Fruit fly (Drosophila melanogaster) whole organism, prepupa: Measurements from ENCODE around the gene Rpn12.
A peak's percentile ranks its signal among the peaks of the same experiment; 100 is the strongest.

Source experiments
- CG10631 ChIP-seq: fragments of 200-800 bp; sonication (Bioruptor generic); optimal IDR thresholded peaks from 2 replicates; lab custom pipeline; 2016; ENCODE audit warnings: missing biosample characterization, missing genetic modification characterization
- CG11294 ChIP-seq: fragments of 200-800 bp; sonication (Bioruptor generic); IDR thresholded peaks from 2 replicates; pipeline ENCODE4 v1.3.6; 2022; ENCODE audit warnings: missing biosample characterization, missing genetic modification characterization
- CG11762 ChIP-seq: fragments of 200-800 bp; sonication (Bioruptor generic); optimal IDR thresholded peaks from 3 replicates; lab custom pipeline; 2016; ENCODE audit warnings: missing biosample characterization, missing genetic modification characterization; ENCODE audit not compliant: insufficient read depth
- CG15336 ChIP-seq: fragments of 200-800 bp; sonication (Bioruptor generic); IDR thresholded peaks from 2 replicates; pipeline ENCODE4 v1.3.6; 2022; ENCODE audit warnings: missing biosample characterization, missing genetic modification characterization
- CG16779 ChIP-seq: fragments of 200-800 bp; sonication (Bioruptor generic); optimal IDR thresholded peaks from 3 replicates; lab custom pipeline; 2017; ENCODE audit warnings: missing biosample characterization, mild to moderate bottlenecking, missing genetic modification characterization
- CG3032 ChIP-seq: fragments of 200-800 bp; optimal IDR thresholded peaks from 2 replicates; lab custom pipeline; 2019; ENCODE audit warnings: missing biosample characterization, mild to moderate bottlenecking, missing genetic modification characterization, moderate library complexity
- CG31627 ChIP-seq: fragments of 200-800 bp; sonication (Bioruptor generic); optimal IDR thresholded peaks from 3 replicates; lab custom pipeline; 2016; ENCODE audit warnings: missing biosample characterization, missing genetic modification characterization
- CG34406 ChIP-seq: fragments of 200-800 bp; sonication (Bioruptor generic); optimal IDR thresholded peaks from 3 replicates; lab custom pipeline; 2016; ENCODE audit warnings: missing biosample characterization, missing genetic modification characterization
- CG3919 ChIP-seq: fragments of 200-800 bp; sonication (Bioruptor generic); optimal IDR thresholded peaks from 3 replicates; lab custom pipeline; 2016; ENCODE audit warnings: missing biosample characterization, missing genetic modification characterization
- CG6854 ChIP-seq: fragments of 200-800 bp; sonication (Bioruptor generic); optimal IDR thresholded peaks from 2 replicates; lab custom pipeline; 2017; ENCODE audit warnings: missing biosample characterization, mild to moderate bottlenecking, missing genetic modification characterization
- CG8119 ChIP-seq: fragments of 200-800 bp; sonication (Bioruptor generic); IDR thresholded peaks from 3 replicates; pipeline ENCODE4 v1.3.6; 2022; ENCODE audit warnings: missing biosample characterization, missing genetic modification characterization
- CG9139 ChIP-seq: fragments of 200-800 bp; sonication (Bioruptor generic); optimal IDR thresholded peaks from 3 replicates; lab custom pipeline; 2017; ENCODE audit warnings: missing biosample characterization, mild to moderate bottlenecking, missing genetic modification characterization
- Eip75B ChIP-seq: fragments of 200-800 bp; sonication (Bioruptor generic); optimal IDR thresholded peaks from 3 replicates; lab custom pipeline; 2016; ENCODE audit warnings: missing biosample characterization, missing genetic modification characterization
- Eip78C ChIP-seq: fragments of 200-800 bp; sonication (Bioruptor generic); peaks from one replicate; lab custom pipeline; 2016; ENCODE audit warnings: missing biosample characterization, missing genetic modification characterization
- Eip93F ChIP-seq: fragments of 200-800 bp; sonication (Bioruptor generic); optimal IDR thresholded peaks from 2 replicates; lab custom pipeline; 2016; ENCODE audit warnings: missing biosample characterization, mild to moderate bottlenecking, missing genetic modification characterization
- Hr38 ChIP-seq: sonication (Bioruptor generic); optimal IDR thresholded peaks from 2 replicates; lab custom pipeline; 2016; ENCODE audit warnings: missing biosample characterization, missing genetic modification characterization
- Hr39 ChIP-seq: fragments of 200-800 bp; sonication (Bioruptor generic); optimal IDR thresholded peaks from 2 replicates; lab custom pipeline; 2016; ENCODE audit warnings: missing biosample characterization, missing genetic modification characterization
- Met ChIP-seq: fragments of 200-800 bp; sonication (Bioruptor generic); optimal IDR thresholded peaks from 3 replicates; lab custom pipeline; 2016; ENCODE audit warnings: missing biosample characterization, missing genetic modification characterization
- OdsH ChIP-seq: fragments of 200-800 bp; sonication (Bioruptor generic); optimal IDR thresholded peaks from 3 replicates; lab custom pipeline; 2016; ENCODE audit warnings: missing biosample characterization, missing genetic modification characterization
- Smox ChIP-seq: fragments of 200-800 bp; sonication (Bioruptor generic); optimal IDR thresholded peaks from 3 replicates; lab custom pipeline; 2016; ENCODE audit warnings: missing biosample characterization, missing genetic modification characterization
- Sox102F ChIP-seq: fragments of 200-800 bp; sonication (Bioruptor generic); optimal IDR thresholded peaks from 2 replicates; lab custom pipeline; 2016; ENCODE audit warnings: missing biosample characterization, mild to moderate bottlenecking, missing genetic modification characterization
- Sox14 ChIP-seq: fragments of 200-800 bp; sonication (Bioruptor generic); optimal IDR thresholded peaks from 3 replicates; lab custom pipeline; 2016; ENCODE audit warnings: missing biosample characterization, missing genetic modification characterization
- acj6 ChIP-seq: fragments of 200-800 bp; sonication (Bioruptor generic); optimal IDR thresholded peaks from 3 replicates; lab custom pipeline; 2016; ENCODE audit warnings: missing biosample characterization, missing genetic modification characterization
- cyc ChIP-seq: fragments of 200-800 bp; sonication (Bioruptor generic); optimal IDR thresholded peaks from 3 replicates; lab custom pipeline; 2016; ENCODE audit warnings: missing biosample characterization, missing genetic modification characterization
- dac ChIP-seq: fragments of 200-800 bp; sonication (Bioruptor generic); optimal IDR thresholded peaks from 2 replicates; lab custom pipeline; 2017; ENCODE audit warnings: missing biosample characterization, mild to moderate bottlenecking, missing genetic modification characterization
- dsx ChIP-seq: fragments of 200-800 bp; optimal IDR thresholded peaks from 3 replicates; lab custom pipeline; 2019; ENCODE audit warnings: missing biosample characterization, mild to moderate bottlenecking, missing genetic modification characterization, moderate library complexity; ENCODE audit not compliant: poor library complexity, severe bottlenecking
- esn ChIP-seq: fragments of 200-800 bp; sonication (Bioruptor generic); optimal IDR thresholded peaks from 2 replicates; lab custom pipeline; 2016; ENCODE audit warnings: missing biosample characterization, mild to moderate bottlenecking, missing genetic modification characterization, moderate library complexity
- fd59A ChIP-seq: fragments of 200-800 bp; sonication (Bioruptor generic); optimal IDR thresholded peaks from 2 replicates; lab custom pipeline; 2017; ENCODE audit warnings: missing biosample characterization, mild to moderate bottlenecking, missing genetic modification characterization, missing genetic modification reagents
- fd85E ChIP-seq: fragments of 200-800 bp; sonication (Bioruptor generic); optimal IDR thresholded peaks from 3 replicates; lab custom pipeline; 2016; ENCODE audit warnings: missing biosample characterization, missing genetic modification characterization
- fkh ChIP-seq: fragments of 200-800 bp; sonication (Bioruptor generic); optimal IDR thresholded peaks from 3 replicates; lab custom pipeline; 2017; ENCODE audit warnings: missing biosample characterization, mild to moderate bottlenecking, missing genetic modification characterization, moderate library complexity
- lz ChIP-seq: fragments of 200-800 bp; sonication (Bioruptor generic); optimal IDR thresholded peaks from 3 replicates; lab custom pipeline; 2016; ENCODE audit warnings: missing biosample characterization, missing genetic modification characterization
- net ChIP-seq: fragments of 200-800 bp; sonication (Bioruptor generic); optimal IDR thresholded peaks from 3 replicates; lab custom pipeline; 2016; ENCODE audit warnings: missing biosample characterization, missing genetic modification characterization
- pdm3 ChIP-seq: fragments of 200-800 bp; sonication (Bioruptor generic); optimal IDR thresholded peaks from 3 replicates; lab custom pipeline; 2016; ENCODE audit warnings: missing biosample characterization, missing genetic modification characterization
- spab ChIP-seq: fragments of 200-800 bp; sonication (Bioruptor generic); optimal IDR thresholded peaks from 2 replicates; lab custom pipeline; 2017; ENCODE audit warnings: missing biosample characterization, mild to moderate bottlenecking, missing genetic modification characterization, missing genetic modification reagents
- topi ChIP-seq: fragments of 200-800 bp; sonication (Bioruptor generic); optimal IDR thresholded peaks from 3 replicates; lab custom pipeline; 2016; ENCODE audit warnings: missing biosample characterization, missing genetic modification characterization
- vri ChIP-seq: fragments of 200-800 bp; sonication (Bioruptor generic); optimal IDR thresholded peaks from 3 replicates; lab custom pipeline; 2016; ENCODE audit warnings: missing biosample characterization, mild to moderate bottlenecking, missing genetic modification characterization

Rpn12 gene

dm6 chr3L:16615132-16615709 lies 32.4 kb downstream of the Rpn12 start, which contains the start of gene Mo25:
TSS of gene Mo25 (minus strand) at chr3L:16615472.
- TF ChIP-seq Sox14 (GFP tag; lab: Kevin White, UChicago) (peak; percentile 36), CG6854 (peak; percentile 0), net (GFP tag; lab: Kevin White, UChicago) (no peak), CG31627 (GFP tag; lab: Kevin White, UChicago) (peak; percentile 12), OdsH (peak; percentile 42), Eip93F (GFP tag; lab: Kevin White, UChicago) (peak; percentile 59), CG10631 (GFP tag; lab: Kevin White, UChicago) (peak; percentile 34), CG11294 (GFP tag; lab: Robert Waterston, UW) (no peak), CG34406 (GFP tag; lab: Kevin White, UChicago) (peak; percentile 3), topi (GFP tag; lab: Kevin White, UChicago) (peak; percentile 46), vri (GFP tag; lab: Kevin White, UChicago) (peak; percentile 57), acj6 (GFP tag; lab: Kevin White, UChicago) (peak; percentile 35), fkh (GFP tag; lab: Kevin White, UChicago) (no peak), esn (GFP tag; lab: Kevin White, UChicago) (peak; percentile 57), CG8119 (GFP tag; lab: Robert Waterston, UW) (no peak), fd59A (GFP tag; lab: Kevin White, UChicago) (no peak), CG3032 (tag; lab: Kevin White, UChicago) (peak; percentile 15), Smox (GFP tag; lab: Kevin White, UChicago) (peak; percentile 49), Hr39 (GFP tag; lab: Kevin White, UChicago) (peak; percentile 19), Sox102F (GFP tag; lab: Kevin White, UChicago) (peak; percentile 67), lz (peak; percentile 39), dsx (GFP tag; lab: Kevin White, UChicago) (no peak), cyc (GFP tag; lab: Kevin White, UChicago) (peak; percentile 13), spab (GFP tag; lab: Kevin White, UChicago) (no peak), Eip78C (peak; percentile 70), CG3919 (GFP tag; lab: Kevin White, UChicago) (peak; percentile 52), pdm3 (GFP tag; lab: Kevin White, UChicago) (peak; percentile 24), Met (GFP tag; lab: Kevin White, UChicago) (peak; percentile 45)

dm6 chr3L:16626199-16626598 lies 43.4 kb downstream of the Rpn12 start:
- no peak for TF ChIP-seq CG11762
- no peak for TF ChIP-seq dac
- TF ChIP-seq CG31627 (GFP tag; lab: Kevin White, UChicago), result no peak
- no peak for TF ChIP-seq CG3919 (GFP tag; lab: Kevin White, UChicago)
- no peak for TF ChIP-seq CG9139
- TF ChIP-seq Hr38, result no peak
- TF ChIP-seq lz, result no peak
- TF ChIP-seq Eip75B (GFP tag; lab: Kevin White, UChicago), result no peak
- no peak for TF ChIP-seq CG16779 (tag; lab: Kevin White, UChicago)
- TF ChIP-seq fd59A (GFP tag; lab: Kevin White, UChicago), result no peak

DNA sequence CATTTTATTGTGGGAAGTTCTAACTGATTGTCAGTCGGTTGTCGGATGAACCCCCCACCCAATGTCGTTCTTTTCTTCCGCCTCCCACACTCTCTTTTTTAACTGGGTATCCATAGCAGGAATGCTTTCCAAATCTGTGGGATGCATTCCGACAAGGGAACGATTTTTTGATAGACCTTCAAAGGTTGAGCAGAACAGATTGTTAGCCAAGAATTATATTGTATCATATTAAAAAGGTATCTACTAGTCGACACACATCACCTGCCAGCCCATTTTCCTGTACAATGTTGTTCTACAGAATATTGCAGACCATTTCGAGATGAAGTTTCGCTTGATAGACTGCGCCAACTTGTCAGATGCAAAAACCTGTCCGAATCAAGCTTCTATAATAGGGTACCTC lies 47.0 kb downstream of the Rpn12 start:
- no peak for TF ChIP-seq vri (GFP tag; lab: Kevin White, UChicago)
- peak; percentile 72 for TF ChIP-seq dsx (GFP tag; lab: Kevin White, UChicago)
- no peak for TF ChIP-seq CG15336 (GFP tag; lab: Robert Waterston, UW)
- TF ChIP-seq Hr39 (GFP tag; lab: Kevin White, UChicago), result no peak
- TF ChIP-seq CG10631 (GFP tag; lab: Kevin White, UChicago), result no peak
- no peak for TF ChIP-seq fd85E (GFP tag; lab: Kevin White, UChicago)
- no peak for TF ChIP-seq lz
- TF ChIP-seq CG8119 (GFP tag; lab: Robert Waterston, UW), result no peak
- TF ChIP-seq Eip78C, result peak; percentile 65
- TF ChIP-seq OdsH, result no peak
- TF ChIP-seq, all 60 proteins: peak for 2
